Fruit fly (Drosophila melanogaster): Measurements from ENCODE around the gene CG43342.
A peak's percentile ranks its signal among the peaks of the same experiment; 100 is the strongest.

The CG43342 gene

DNA sequence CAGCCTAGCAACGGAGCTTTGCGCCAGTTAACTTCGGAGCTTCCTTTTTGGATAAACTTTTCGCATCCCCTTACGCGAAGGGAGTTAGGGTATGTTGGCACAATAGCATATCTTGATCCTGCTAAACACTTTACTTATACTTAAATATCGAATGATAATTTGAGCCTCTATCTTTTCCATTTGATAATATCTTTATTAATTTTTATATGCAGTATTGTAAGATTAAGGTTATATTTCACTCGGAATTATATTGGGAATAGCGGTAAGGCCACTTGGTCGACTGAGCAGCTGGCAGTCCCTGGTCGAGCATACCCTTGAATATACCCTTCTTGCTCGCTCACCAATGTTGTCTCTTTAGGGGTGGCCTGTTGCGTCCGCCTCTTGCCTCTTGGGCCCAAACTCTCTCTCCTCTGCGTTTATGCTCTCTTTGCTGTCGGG lies 12.3 kb upstream of the CG43342 start (continued):
- TF ChIP-seq CG3919 (GFP tag; optimal IDR thresholded peaks at IDR 0.05) (peak; percentile 60), fd59A (GFP tag; optimal IDR thresholded peaks at IDR 0.05) (peak; percentile 44), spab (GFP tag; optimal IDR thresholded peaks at IDR 0.05) (peak; percentile 43), pdm3 (GFP tag; optimal IDR thresholded peaks at IDR 0.05) (no peak), CG34406 (GFP tag; optimal IDR thresholded peaks at IDR 0.05) (peak; percentile 53), Hr39 (GFP tag; optimal IDR thresholded peaks at IDR 0.05) (peak; percentile 37), lz (GFP tag; optimal IDR thresholded peaks at IDR 0.05) (peak; percentile 51), CG4318 (GFP tag; optimal IDR thresholded peaks at IDR 0.05) (no peak), OdsH (GFP tag; optimal IDR thresholded peaks at IDR 0.05) (peak; percentile 68), CG8119 (GFP tag; IDR thresholded peaks at IDR 0.05) (peak; percentile 79), salr (GFP tag; optimal IDR thresholded peaks at IDR 0.05) (no peak), acj6 (GFP tag; optimal IDR thresholded peaks at IDR 0.05) (peak; percentile 72), Eip78C (GFP tag) (peak; percentile 89), CG6854 (GFP tag; optimal IDR thresholded peaks at IDR 0.05) (no peak), Eip75B (GFP tag; optimal IDR thresholded peaks at IDR 0.05) (peak; percentile 60), Sox14 (GFP tag; optimal IDR thresholded peaks at IDR 0.05) (peak; percentile 38), CG32006 (GFP tag; optimal IDR thresholded peaks at IDR 0.05) (peak; percentile 67)

DNA sequence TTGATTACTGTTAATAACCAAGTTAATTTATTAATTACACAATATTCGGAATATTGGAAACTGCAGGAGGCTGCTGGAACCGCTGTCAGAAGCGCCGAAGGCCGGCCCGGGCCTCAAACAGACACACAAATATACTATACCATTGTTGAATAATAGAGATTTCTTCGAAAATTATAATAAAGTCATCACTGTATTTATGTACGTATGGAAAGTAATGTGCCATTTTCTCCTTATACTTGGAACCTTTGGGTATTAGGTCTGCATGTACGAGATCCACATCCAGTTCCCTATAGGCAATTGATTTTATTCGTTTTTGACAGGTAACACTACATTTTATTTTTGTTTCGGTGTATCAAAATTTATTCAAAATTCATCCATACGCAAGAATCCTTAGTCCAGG lies 8.6 kb upstream of the CG43342 start, which contains the start of gene CG7069:
Gene CG7069 (plus strand): TSS at position 301 of the 400 bp plus-strand sequence.
- TF ChIP-seq CG8119 (GFP tag; IDR thresholded peaks at IDR 0.05) = no peak
- TF ChIP-seq CG8319 (GFP tag; optimal IDR thresholded peaks at IDR 0.05) = no peak
- TF ChIP-seq Sox15 (GFP tag; optimal IDR thresholded peaks at IDR 0.05) = no peak
- no peak for TF ChIP-seq esn (GFP tag; optimal IDR thresholded peaks at IDR 0.05)
- TF ChIP-seq CG9139 (GFP tag; optimal IDR thresholded peaks at IDR 0.05) = no peak
- no peak for TF ChIP-seq Gug (GFP tag; IDR thresholded peaks at IDR 0.05)
- no peak for TF ChIP-seq Ets21C (GFP tag; optimal IDR thresholded peaks at IDR 0.05)

DNA sequence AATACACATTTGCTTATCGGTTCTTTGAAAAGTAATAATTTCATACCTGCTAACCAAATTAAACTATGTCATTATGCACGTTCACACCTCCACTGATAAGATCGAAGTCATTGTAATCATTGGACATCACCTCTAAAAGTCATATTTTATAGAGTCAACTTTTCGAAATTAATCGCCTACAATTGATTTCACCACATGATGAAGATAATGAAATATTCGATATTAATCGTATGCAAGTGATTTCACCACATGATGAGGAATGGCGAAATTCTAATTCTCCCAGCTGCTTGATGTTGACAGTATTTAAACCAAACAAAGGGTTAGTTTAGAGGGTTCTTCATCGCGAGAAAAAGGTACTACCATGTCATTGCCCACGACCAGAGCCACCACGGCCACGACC lies 5.5 kb upstream of the CG43342 start, which contains the start of gene CG18596:
Gene CG18596 (plus strand): TSS at position 250 of the 400 bp plus-strand sequence.
- TF ChIP-seq Lpt (GFP tag; optimal IDR thresholded peaks at IDR 0.05) = no peak
- no peak for TF ChIP-seq CG8632 (GFP tag; optimal IDR thresholded peaks at IDR 0.05)
- no peak for TF ChIP-seq CG8119 (GFP tag; IDR thresholded peaks at IDR 0.05)
- no peak for TF ChIP-seq ss (GFP tag; optimal IDR thresholded peaks at IDR 0.05)

DNA sequence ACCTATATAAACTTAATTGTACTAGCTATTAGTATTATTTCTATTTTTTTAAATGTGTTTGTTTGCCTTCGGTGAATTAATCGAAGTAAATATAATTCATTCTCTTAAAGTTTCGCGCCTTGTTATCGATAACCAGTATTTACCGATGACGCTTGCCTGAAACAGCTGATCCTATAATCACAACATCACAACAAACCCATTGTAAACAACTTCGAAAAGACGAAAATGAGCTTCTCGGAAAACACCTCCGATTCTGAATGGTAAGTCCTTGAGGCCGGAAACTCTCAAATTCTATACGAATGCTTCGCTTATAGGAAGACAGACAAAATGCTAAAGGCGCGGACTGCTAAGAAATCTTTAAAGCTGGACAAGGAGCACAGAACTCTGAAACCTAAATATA lies 1.2 kb upstream of the CG43342 start, which contains the start of gene CG34149:
Gene CG34149 (plus strand): TSS at position 187 of the 400 bp plus-strand sequence.
- TF ChIP-seq eg (GFP tag; IDR thresholded peaks at IDR 0.05) (no peak), fkh (GFP tag; optimal IDR thresholded peaks at IDR 0.05) (peak; percentile 82), CG6854 (GFP tag; optimal IDR thresholded peaks at IDR 0.05) (no peak)

DNA sequence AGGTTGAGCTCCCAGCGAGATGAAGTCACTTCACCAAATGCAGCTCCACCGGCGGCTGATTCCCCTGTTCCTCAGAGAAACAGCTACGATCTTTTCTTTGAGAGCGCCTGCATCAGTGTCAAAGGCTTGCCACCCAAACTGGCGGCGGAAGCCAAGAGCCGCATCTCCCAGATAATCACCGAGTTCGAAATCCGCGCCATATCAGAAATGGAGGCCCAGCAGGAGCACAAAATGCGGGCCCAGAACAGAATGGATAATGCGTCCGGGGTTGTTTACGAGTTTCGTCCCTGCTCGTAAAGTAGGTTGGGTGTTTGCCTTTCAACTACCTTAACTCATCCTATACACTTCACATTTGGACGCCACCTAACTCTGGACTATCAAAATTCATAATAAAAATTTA lies 595 bp downstream of the CG43342 start, which contains the start of gene Gpdh3:
Gene Gpdh3 (plus strand): TSS at position 301 of the 400 bp plus-strand sequence.
- TF ChIP-seq Eip78C (GFP tag) (no peak), OdsH (GFP tag; optimal IDR thresholded peaks at IDR 0.05) (no peak), Sox15 (GFP tag; optimal IDR thresholded peaks at IDR 0.05) (no peak), CG8319 (GFP tag; optimal IDR thresholded peaks at IDR 0.05) (no peak), Met (GFP tag; optimal IDR thresholded peaks at IDR 0.05) (no peak), CG3032 (tag; optimal IDR thresholded peaks at IDR 0.05) (no peak), dac (GFP tag; optimal IDR thresholded peaks at IDR 0.05) (no peak), fkh (GFP tag; optimal IDR thresholded peaks at IDR 0.05) (no peak), Smox (GFP tag; optimal IDR thresholded peaks at IDR 0.05) (no peak), dsx (GFP tag; optimal IDR thresholded peaks at IDR 0.05; ENCODE audit: poor library complexity, severe bottlenecking) (no peak), Hr4 (GFP tag; optimal IDR thresholded peaks at IDR 0.05) (no peak), fd85E (GFP tag; optimal IDR thresholded peaks at IDR 0.05) (no peak), CG6163 (GFP tag; IDR thresholded peaks at IDR 0.05) (no peak), CG3919 (GFP tag; optimal IDR thresholded peaks at IDR 0.05) (no peak), CG9139 (GFP tag; optimal IDR thresholded peaks at IDR 0.05) (no peak), Sox14 (GFP tag; optimal IDR thresholded peaks at IDR 0.05) (no peak)
